Fruit fly (Drosophila melanogaster) whole organism, embryonic: ENCODE results near the gene apolpp.

Experiments
- Adf1 ChIP-seq: fragments of 200-800 bp; sonication (Bioruptor generic); IDR thresholded peaks from 2 replicates; pipeline ENCODE4 v1.3.6; 2022; ENCODE audit warnings: missing biosample characterization, missing genetic modification characterization
- B-H2 ChIP-seq: fragments of 200-800 bp; sonication (Bioruptor generic); optimal IDR thresholded peaks from 2 replicates; lab custom pipeline; 2018; ENCODE audit warnings: missing biosample characterization, mild to moderate bottlenecking, missing genetic modification characterization
- Blimp-1 ChIP-seq: fragments of 200-800 bp; sonication (Bioruptor generic); optimal IDR thresholded peaks from 3 replicates; lab custom pipeline; 2018; ENCODE audit warnings: missing biosample characterization, missing genetic modification characterization, mild to moderate bottlenecking, moderate library complexity, missing genetic modification reagents
- CG10267 ChIP-seq: fragments of 200-800 bp; sonication (Bioruptor generic); optimal IDR thresholded peaks from 2 replicates; lab custom pipeline; 2018; ENCODE audit warnings: missing biosample characterization, mild to moderate bottlenecking, missing genetic modification characterization, moderate library complexity
- CG12659 ChIP-seq: fragments of 200-800 bp; sonication (Bioruptor generic); optimal IDR thresholded peaks from 3 replicates; lab custom pipeline; 2017; ENCODE audit warnings: mild to moderate bottlenecking, missing biosample characterization, missing genetic modification reagents, missing genetic modification characterization
- CG13287 ChIP-seq: fragments of 200-800 bp; sonication (Bioruptor generic); IDR thresholded peaks from 2 replicates; pipeline ENCODE4 v1.3.6; 2022; ENCODE audit warnings: missing biosample characterization, missing genetic modification characterization; ENCODE audit not compliant: partially characterized antibody
- CG15073 ChIP-seq: fragments of 200-800 bp; sonication (Bioruptor generic); optimal IDR thresholded peaks from 2 replicates; lab custom pipeline; 2016; ENCODE audit warnings: missing biosample characterization, missing genetic modification characterization
- CG17186 ChIP-seq: fragments of 200-800 bp; sonication (Bioruptor generic); optimal IDR thresholded peaks from 3 replicates; lab custom pipeline; 2017; ENCODE audit warnings: missing biosample characterization, missing genetic modification reagents, missing genetic modification characterization
- CG17328 ChIP-seq: fragments of 200-800 bp; sonication (Bioruptor generic); IDR thresholded peaks from 2 replicates; pipeline ENCODE4 v1.3.6; 2022; ENCODE audit warnings: missing biosample characterization, missing genetic modification characterization
- CG1792 ChIP-seq: fragments of 200-800 bp; sonication (Bioruptor generic); optimal IDR thresholded peaks from 2 replicates; lab custom pipeline; 2016; ENCODE audit warnings: missing biosample characterization, missing genetic modification characterization
- CG18011 ChIP-seq: fragments of 200-800 bp; sonication (Bioruptor generic); optimal IDR thresholded peaks from 2 replicates; lab custom pipeline; 2017; ENCODE audit warnings: missing biosample characterization, missing genetic modification characterization, mild to moderate bottlenecking, moderate library complexity, missing genotype
- CG18262 ChIP-seq: fragments of 200-800 bp; optimal IDR thresholded peaks from 3 replicates; lab custom pipeline; 2019; ENCODE audit warnings: missing biosample characterization, mild to moderate bottlenecking, missing genetic modification characterization, moderate library complexity
- CG18599 ChIP-seq: fragments of 200-800 bp; sonication (Bioruptor generic); optimal IDR thresholded peaks from 3 replicates; lab custom pipeline; 2017; ENCODE audit warnings: missing biosample characterization, missing genetic modification characterization, mild to moderate bottlenecking, moderate library complexity, missing genetic modification reagents
- CG2116 ChIP-seq: fragments of 200-800 bp; sonication (Bioruptor generic); optimal IDR thresholded peaks from 3 replicates; lab custom pipeline; 2018; ENCODE audit warnings: missing biosample characterization, mild to moderate bottlenecking, missing genetic modification characterization
- CG31224 ChIP-seq: fragments of 200-800 bp; sonication (Bioruptor generic); IDR thresholded peaks from 2 replicates; pipeline ENCODE4 v1.3.6; 2022; ENCODE audit warnings: missing biosample characterization, missing genetic modification characterization
- CG4707 ChIP-seq: fragments of 200-800 bp; sonication (Bioruptor generic); optimal IDR thresholded peaks from 2 replicates; lab custom pipeline; 2018; ENCODE audit warnings: missing biosample characterization, mild to moderate bottlenecking, missing genetic modification characterization, moderate library complexity
- CG4854 ChIP-seq: fragments of 200-800 bp; sonication (Bioruptor generic); optimal IDR thresholded peaks from 2 replicates; lab custom pipeline; 2016; ENCODE audit warnings: missing biosample characterization, missing genetic modification characterization, inconsistent platforms
- CG8089 ChIP-seq: fragments of 200-800 bp; sonication (Bioruptor generic); optimal IDR thresholded peaks from 3 replicates; lab custom pipeline; 2016; ENCODE audit warnings: missing biosample characterization, missing genetic modification characterization
- CG8944 ChIP-seq: fragments of 200-800 bp; sonication (Bioruptor generic); optimal IDR thresholded peaks from 3 replicates; lab custom pipeline; 2016; ENCODE audit warnings: missing biosample characterization, missing genetic modification characterization
- CG9727 ChIP-seq: fragments of 200-800 bp; sonication (Bioruptor generic); optimal IDR thresholded peaks from 3 replicates; lab custom pipeline; 2017; ENCODE audit warnings: missing biosample characterization, mild to moderate bottlenecking, missing genetic modification characterization
- CG9797 ChIP-seq: fragments of 200-800 bp; sonication (Bioruptor generic); optimal IDR thresholded peaks from 3 replicates; lab custom pipeline; 2018; ENCODE audit warnings: missing biosample characterization, mild to moderate bottlenecking, missing genetic modification characterization
- CG9817 ChIP-seq: fragments of 200-800 bp; sonication (Bioruptor generic); optimal IDR thresholded peaks from 2 replicates; lab custom pipeline; 2018; ENCODE audit warnings: missing biosample characterization, mild to moderate bottlenecking, missing genetic modification characterization, moderate library complexity
- CHES-1-like ChIP-seq: fragments of 200-800 bp; sonication (Bioruptor generic); optimal IDR thresholded peaks from 2 replicates; lab custom pipeline; 2016; ENCODE audit warnings: missing biosample characterization, missing genetic modification characterization
- CTCF ChIP-seq: fragments of 200-800 bp; sonication (Bioruptor generic); optimal IDR thresholded peaks from 2 replicates; lab custom pipeline; 2017; ENCODE audit warnings: missing biosample characterization, mild to moderate bottlenecking, missing genetic modification characterization, moderate library complexity
- Doc2 ChIP-seq: fragments of 200-800 bp; sonication (Bioruptor generic); IDR thresholded peaks from 2 replicates; pipeline ENCODE4 v1.3.6; 2022; ENCODE audit warnings: missing biosample characterization, missing genetic modification characterization
- HLH3B ChIP-seq: fragments of 200-800 bp; sonication (Bioruptor generic); IDR thresholded peaks from 2 replicates; pipeline ENCODE4 v1.3.6; 2022; ENCODE audit warnings: missing biosample characterization, missing genetic modification characterization
- HLH54F ChIP-seq: fragments of 200-800 bp; sonication (Bioruptor generic); optimal IDR thresholded peaks from 3 replicates; lab custom pipeline; 2016; ENCODE audit warnings: missing biosample characterization, missing genetic modification characterization
- MTF-1 ChIP-seq: fragments of 200-800 bp; sonication (Bioruptor generic); optimal IDR thresholded peaks from 2 replicates; lab custom pipeline; 2018; ENCODE audit warnings: missing biosample characterization, mild to moderate bottlenecking, missing genetic modification characterization, borderline replicate concordance
- NFAT ChIP-seq: fragments of 200-800 bp; sonication (Bioruptor generic); IDR thresholded peaks from 2 replicates; pipeline ENCODE4 v1.3.6; 2022; ENCODE audit warnings: missing biosample characterization, missing genetic modification characterization
- Rfx ChIP-seq: fragments of 200-800 bp; sonication (Bioruptor generic); IDR thresholded peaks from 2 replicates; pipeline ENCODE4 v1.3.6; 2022; ENCODE audit warnings: missing biosample characterization, missing genetic modification characterization
- ara ChIP-seq: fragments of 200-800 bp; sonication (Bioruptor generic); IDR thresholded peaks from 2 replicates; pipeline ENCODE4 v1.3.6; 2022; ENCODE audit warnings: missing biosample characterization, missing genetic modification characterization
- bigmax ChIP-seq: fragments of 200-800 bp; sonication (Bioruptor generic); optimal IDR thresholded peaks from 2 replicates; lab custom pipeline; 2018; ENCODE audit warnings: missing biosample characterization, mild to moderate bottlenecking, missing genetic modification characterization
- bowl ChIP-seq: fragments of 200-800 bp; sonication (Bioruptor generic); IDR thresholded peaks from 2 replicates; pipeline ENCODE4 v1.3.6; 2022; ENCODE audit warnings: missing biosample characterization, missing genetic modification characterization
- chinmo ChIP-seq: fragments of 200-800 bp; sonication (Bioruptor generic); IDR thresholded peaks from 4 replicates; pipeline ENCODE4 v1.3.6; 2022; ENCODE audit warnings: missing biosample characterization, missing genetic modification characterization; ENCODE audit not compliant: partially characterized antibody
- crol ChIP-seq: fragments of 200-800 bp; sonication (Bioruptor generic); IDR thresholded peaks from 2 replicates; pipeline ENCODE4 v1.3.6; 2022; ENCODE audit warnings: missing biosample characterization, missing genetic modification characterization
- dysf ChIP-seq: fragments of 200-800 bp; sonication (Bioruptor generic); IDR thresholded peaks from 3 replicates; pipeline ENCODE4 v1.3.6; 2022; ENCODE audit warnings: missing biosample characterization, missing genetic modification characterization
- eyg ChIP-seq: fragments of 200-800 bp; sonication (Bioruptor generic); optimal IDR thresholded peaks from 3 replicates; lab custom pipeline; 2016; ENCODE audit warnings: missing biosample characterization, missing genetic modification characterization
- hb ChIP-seq: fragments of 200-800 bp; sonication (Bioruptor generic); IDR thresholded peaks from 3 replicates; pipeline ENCODE4 v1.3.6; 2022; ENCODE audit warnings: missing biosample characterization, missing genetic modification characterization; ENCODE audit not compliant: partially characterized antibody
- her ChIP-seq: fragments of 200-800 bp; sonication (Bioruptor generic); optimal IDR thresholded peaks from 2 replicates; lab custom pipeline; 2016; ENCODE audit warnings: missing biosample characterization, missing genetic modification characterization
- kay ChIP-seq: fragments of 200-800 bp; sonication (Bioruptor generic); optimal IDR thresholded peaks from 2 replicates; lab custom pipeline; 2016; ENCODE audit warnings: missing biosample characterization, missing genetic modification characterization
- kni ChIP-seq: fragments of 200-800 bp; sonication (Bioruptor generic); optimal IDR thresholded peaks from 3 replicates; lab custom pipeline; 2017; ENCODE audit warnings: mild to moderate bottlenecking, missing biosample characterization, missing genetic modification reagents, missing genetic modification characterization
- lmd ChIP-seq: fragments of 200-800 bp; sonication (Bioruptor generic); IDR thresholded peaks from 2 replicates; pipeline ENCODE4 v1.3.6; 2022; ENCODE audit warnings: missing biosample characterization, missing genetic modification characterization
- lola ChIP-seq, 3 experiments: fragments of >200 bp in 2 of 3; fragments of 200-800 bp in 1 of 3; sonication (Bioruptor generic) in 1 of 3; optimal IDR thresholded peaks; 2 replicates each; lab custom pipeline; 2017 to 2019; ENCODE audit warnings: missing biosample characterization in 3 of 3, missing genetic modification characterization in 3 of 3, mild to moderate bottlenecking in 1 of 3, moderate library complexity in 1 of 3
- mirr ChIP-seq: fragments of 200-800 bp; sonication (Bioruptor generic); optimal IDR thresholded peaks from 3 replicates; lab custom pipeline; 2018; ENCODE audit warnings: missing biosample characterization, mild to moderate bottlenecking, missing genetic modification characterization
- nmo ChIP-seq: fragments of 200-800 bp; sonication (Bioruptor generic); optimal IDR thresholded peaks from 2 replicates; lab custom pipeline; 2018; ENCODE audit warnings: missing biosample characterization, mild to moderate bottlenecking, missing genetic modification characterization, moderate library complexity
- pnt ChIP-seq: fragments of 200-800 bp; sonication (Bioruptor generic); optimal IDR thresholded peaks from 3 replicates; lab custom pipeline; 2016; ENCODE audit warnings: missing biosample characterization, missing genetic modification characterization
- schlank ChIP-seq: fragments of 200-800 bp; sonication (Bioruptor generic); optimal IDR thresholded peaks from 2 replicates; lab custom pipeline; 2018; ENCODE audit warnings: missing biosample characterization, mild to moderate bottlenecking, missing genetic modification characterization
- stwl ChIP-seq: fragments of 200-800 bp; sonication (Bioruptor generic); optimal IDR thresholded peaks from 3 replicates; lab custom pipeline; 2018; ENCODE audit warnings: missing biosample characterization, mild to moderate bottlenecking, missing genetic modification characterization, moderate library complexity
- tap ChIP-seq: fragments of 200-800 bp; optimal IDR thresholded peaks from 3 replicates; lab custom pipeline; 2019; ENCODE audit warnings: missing biosample characterization, mild to moderate bottlenecking, missing genetic modification characterization, moderate library complexity
- twi ChIP-seq: fragments of 200-800 bp; optimal IDR thresholded peaks from 2 replicates; lab custom pipeline; 2019; ENCODE audit warnings: missing biosample characterization, mild to moderate bottlenecking, missing genetic modification characterization, moderate library complexity
- yki ChIP-seq: fragments of >200 bp; optimal IDR thresholded peaks from 3 replicates; lab custom pipeline; 2018

Gene apolpp

DNA sequence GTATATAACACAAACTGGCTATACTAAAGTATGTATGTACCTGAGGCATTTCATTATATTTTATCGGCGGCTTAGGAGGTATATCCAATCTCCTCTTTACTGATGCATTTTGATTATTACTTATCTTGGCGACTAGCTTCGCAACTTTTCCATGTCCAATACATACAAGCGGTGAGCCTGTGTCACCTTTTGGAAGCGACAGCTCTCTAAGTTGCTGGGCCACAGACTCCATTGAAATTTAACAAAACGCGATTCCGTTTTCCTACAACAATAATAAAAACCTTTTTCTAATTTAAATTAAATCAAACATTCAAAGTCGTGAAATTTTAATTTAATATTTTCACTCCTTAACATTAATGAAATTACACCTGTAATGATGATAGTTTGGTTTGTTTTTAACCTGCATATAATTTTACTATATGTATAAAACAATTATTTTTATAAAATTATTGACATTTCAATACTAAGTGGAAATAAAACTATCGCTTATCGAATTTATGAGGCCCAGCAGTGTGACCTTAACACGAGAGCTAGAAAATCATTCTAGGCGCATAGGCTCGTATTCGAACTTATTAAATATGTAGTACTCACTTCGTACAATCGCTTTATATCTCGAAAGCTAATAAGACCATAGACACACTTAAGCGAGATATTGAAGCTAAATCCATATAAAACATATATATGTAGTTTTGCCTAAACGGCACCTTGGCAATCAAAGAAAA is at the start of gene apolpp:
Gene apolpp, plus strand, starts transcription at position 597 of the 722 bp plus-strand sequence.
- TF ChIP-seq CG1792 (GFP tag; lab: Kevin White, UChicago) (no peak), CG10267 (peak; percentile 7), CG18262 (tag; lab: Kevin White, UChicago) (peak; percentile 11), CG8089 (GFP tag; lab: Kevin White, UChicago) (peak; percentile 8), CG4854 (GFP tag; lab: Kevin White, UChicago) (no peak), pnt (GFP tag; lab: Kevin White, UChicago) (no peak), nmo (GFP tag; lab: Kevin White, UChicago) (peak; percentile 69), chinmo (GFP tag; lab: Robert Waterston, UW) (no peak), kay (GFP tag; lab: Kevin White, UChicago) (no peak), tap (tag; lab: Kevin White, UChicago) (no peak), Rfx (GFP tag; lab: Robert Waterston, UW) (no peak), lola (GFP tag; optimal IDR thresholded peaks at IDR 0.05; lab: Kevin White, UChicago) (peak in 2 of 3 experiments; percentile 1 to 87), twi (tag; lab: Kevin White, UChicago) (peak; percentile 20), CHES-1-like (GFP tag; lab: Kevin White, UChicago) (no peak), Doc2 (GFP tag; lab: Robert Waterston, UW) (no peak), CG8944 (GFP tag; lab: Kevin White, UChicago) (no peak), CG9727 (GFP tag; lab: Kevin White, UChicago) (no peak), CG2116 (GFP tag; lab: Kevin White, UChicago) (peak; percentile 42), lmd (GFP tag; lab: Robert Waterston, UW) (no peak), crol (GFP tag; lab: Robert Waterston, UW) (no peak), CG12659 (peak; percentile 74), CTCF (GFP tag; lab: Kevin White, UChicago) (no peak), hb (GFP tag; lab: Robert Waterston, UW) (no peak), CG9817 (tag; lab: Kevin White, UChicago) (no peak), CG9797 (no peak), Adf1 (GFP tag; lab: Robert Waterston, UW) (no peak), ara (no peak), yki (lab: Kevin White, UChicago) (no peak), HLH3B (GFP tag; lab: Robert Waterston, UW) (no peak), bigmax (GFP tag; lab: Kevin White, UChicago) (no peak), CG4707 (GFP tag; lab: Kevin White, UChicago) (no peak), schlank (tag; lab: Kevin White, UChicago) (no peak), kni (no peak), CG13287 (GFP tag; lab: Robert Waterston, UW) (no peak), CG18011 (GFP tag; lab: Kevin White, UChicago) (no peak), CG18599 (GFP tag; lab: Kevin White, UChicago) (no peak), eyg (no peak), CG31224 (no peak), NFAT (GFP tag; lab: Robert Waterston, UW) (no peak), stwl (peak; percentile 58), B-H2 (GFP tag; lab: Kevin White, UChicago) (no peak), dysf (GFP tag; lab: Robert Waterston, UW) (no peak), HLH54F (no peak), CG17186 (GFP tag; lab: Kevin White, UChicago) (peak; percentile 11), mirr (GFP tag; lab: Kevin White, UChicago) (no peak), bowl (GFP tag; lab: Robert Waterston, UW) (no peak), CG17328 (no peak), Blimp-1 (no peak), CG15073 (GFP tag; lab: Kevin White, UChicago) (no peak), her (GFP tag; lab: Kevin White, UChicago) (no peak), MTF-1 (no peak)
